Worm (Caenorhabditis elegans) whole organism, mixed stage, embryonic: ENCODE data around the gene F38B2.6.
A peak's percentile ranks its signal among the peaks of the same experiment; 100 is the strongest.

Source experiments
- M03D4.4 ChIP-seq: sonication (generic microtip); optimal IDR thresholded peaks from 2 replicates; lab custom pipeline; 2017; ENCODE audit warnings: mild to moderate bottlenecking, missing genetic modification characterization, missing compliant biosample characterization
- bed-3 ChIP-seq: fragments of 200-800 bp; sonication (Bioruptor generic); optimal IDR thresholded peaks from 3 replicates; lab custom pipeline; 2018; ENCODE audit warnings: mild to moderate bottlenecking, missing genetic modification characterization, moderate library complexity, missing compliant biosample characterization
- blmp-1 ChIP-seq: fragments of 150-350 bp; optimal IDR thresholded peaks from 2 replicates; lab custom pipeline; 2014; ENCODE audit warnings: missing biosample characterization, missing genetic modification characterization
- ceh-39 ChIP-seq: fragments of 150-350 bp; optimal IDR thresholded peaks from 2 replicates; lab custom pipeline; 2014; ENCODE audit warnings: missing biosample characterization, missing genetic modification characterization
- ceh-83 ChIP-seq: fragments of 200-800 bp; sonication (Bioruptor generic); optimal IDR thresholded peaks from 2 replicates; lab custom pipeline; 2018; ENCODE audit warnings: mild to moderate bottlenecking, missing genetic modification characterization, missing compliant biosample characterization
- ces-1 ChIP-seq: fragments of 150-350 bp; optimal IDR thresholded peaks from 2 replicates; lab custom pipeline; 2014; ENCODE audit warnings: missing biosample characterization, missing genetic modification reagents, missing genetic modification characterization
- cnd-1 ChIP-seq: fragments of 200-800 bp; sonication (Bioruptor generic); optimal IDR thresholded peaks from 2 replicates; lab custom pipeline; 2018; ENCODE audit warnings: mild to moderate bottlenecking, missing genetic modification characterization, missing compliant biosample characterization
- drap-1 ChIP-seq: fragments of 200-800 bp; sonication (Bioruptor generic); optimal IDR thresholded peaks from 3 replicates; lab custom pipeline; 2018; ENCODE audit warnings: mild to moderate bottlenecking, missing genetic modification characterization, missing compliant biosample characterization
- elt-1 ChIP-seq: sonication (generic microtip); optimal IDR thresholded peaks from 2 replicates; lab custom pipeline; 2017; ENCODE audit warnings: missing genetic modification characterization, mild to moderate bottlenecking, missing compliant biosample characterization, antibody characterized with exemption, moderate library complexity, borderline replicate concordance; ENCODE audit not compliant: insufficient read depth
- elt-3 ChIP-seq: fragments of 150-350 bp; optimal IDR thresholded peaks from 2 replicates; lab custom pipeline; 2014; ENCODE audit warnings: missing biosample characterization, missing genetic modification characterization
- flh-1 ChIP-seq: fragments of 200-800 bp; sonication (Bioruptor generic); optimal IDR thresholded peaks from 2 replicates; lab custom pipeline; 2018; ENCODE audit warnings: mild to moderate bottlenecking, missing genetic modification characterization, moderate library complexity, missing compliant biosample characterization
- ham-2 ChIP-seq: fragments of 200-800 bp; sonication (Bioruptor generic); optimal IDR thresholded peaks from 2 replicates; lab custom pipeline; 2018; ENCODE audit warnings: mild to moderate bottlenecking, missing genetic modification characterization, missing compliant biosample characterization
- lin-13 ChIP-seq: fragments of 150-350 bp; optimal IDR thresholded peaks from 2 replicates; lab custom pipeline; 2014; ENCODE audit warnings: missing biosample characterization, missing genetic modification characterization
- lin-32 ChIP-seq: fragments of 200-800 bp; sonication (Bioruptor generic); optimal IDR thresholded peaks from 2 replicates; lab custom pipeline; 2018; ENCODE audit warnings: mild to moderate bottlenecking, missing genetic modification characterization, missing compliant biosample characterization
- lsy-2 ChIP-seq: fragments of 150-350 bp; optimal IDR thresholded peaks from 2 replicates; lab custom pipeline; 2014; ENCODE audit warnings: missing biosample characterization, missing genetic modification characterization
- mab-5 ChIP-seq: fragments of 150-350 bp; optimal IDR thresholded peaks from 2 replicates; lab custom pipeline; 2014; ENCODE audit warnings: missing biosample characterization, missing genetic modification characterization
- mep-1 ChIP-seq: fragments of 150-350 bp; optimal IDR thresholded peaks from 2 replicates; lab custom pipeline; 2017; ENCODE audit warnings: missing biosample characterization, missing genetic modification reagents, missing genetic modification characterization, inconsistent platforms
- mls-2 ChIP-seq: sonication (generic microtip); optimal IDR thresholded peaks from 2 replicates; lab custom pipeline; 2016; ENCODE audit warnings: mild to moderate bottlenecking, missing genetic modification characterization, moderate library complexity, missing compliant biosample characterization
- nhr-12 ChIP-seq: fragments of 150-350 bp; optimal IDR thresholded peaks from 2 replicates; lab custom pipeline; 2014; ENCODE audit warnings: missing biosample characterization, missing genetic modification characterization
- nhr-237 ChIP-seq: fragments of 150-350 bp; optimal IDR thresholded peaks from 2 replicates; lab custom pipeline; 2014; ENCODE audit warnings: missing biosample characterization, missing genetic modification characterization
- nhr-28 ChIP-seq: fragments of 150-350 bp; optimal IDR thresholded peaks from 2 replicates; lab custom pipeline; 2014; ENCODE audit warnings: missing biosample characterization, missing genetic modification characterization
- nhr-76 ChIP-seq: sonication (generic microtip); optimal IDR thresholded peaks from 2 replicates; lab custom pipeline; 2017; ENCODE audit warnings: missing biosample characterization, missing genetic modification characterization
- pha-4 ChIP-seq: fragments of 150-350 bp; optimal IDR thresholded peaks from 2 replicates; lab custom pipeline; 2018; ENCODE audit warnings: missing biosample characterization, missing genetic modification reagents, missing genetic modification characterization
- sem-2 ChIP-seq: fragments of 200-800 bp; sonication (Bioruptor generic); optimal IDR thresholded peaks from 2 replicates; lab custom pipeline; 2018; ENCODE audit warnings: mild to moderate bottlenecking, missing genetic modification characterization, missing compliant biosample characterization
- snpc-4 ChIP-seq: fragments of 150-350 bp; optimal IDR thresholded peaks from 2 replicates; lab custom pipeline; 2014; ENCODE audit warnings: missing biosample characterization, missing genetic modification characterization
- sptf-1 ChIP-seq: sonication (generic microtip); optimal IDR thresholded peaks from 2 replicates; lab custom pipeline; 2017; ENCODE audit warnings: mild to moderate bottlenecking, missing genetic modification characterization, moderate library complexity, missing compliant biosample characterization
- unc-39 ChIP-seq: fragments of 150-350 bp; optimal IDR thresholded peaks from 2 replicates; lab custom pipeline; 2014; ENCODE audit warnings: missing biosample characterization, missing genetic modification characterization
- unc-62 ChIP-seq: fragments of 150-350 bp; optimal IDR thresholded peaks from 2 replicates; lab custom pipeline; 2014; ENCODE audit warnings: missing biosample characterization, missing genetic modification reagents, missing genetic modification characterization
- ztf-11 ChIP-seq: fragments of 150-350 bp; optimal IDR thresholded peaks from 2 replicates; lab custom pipeline; 2014; ENCODE audit warnings: missing biosample characterization, missing genetic modification characterization

Gene F38B2.6

DNA sequence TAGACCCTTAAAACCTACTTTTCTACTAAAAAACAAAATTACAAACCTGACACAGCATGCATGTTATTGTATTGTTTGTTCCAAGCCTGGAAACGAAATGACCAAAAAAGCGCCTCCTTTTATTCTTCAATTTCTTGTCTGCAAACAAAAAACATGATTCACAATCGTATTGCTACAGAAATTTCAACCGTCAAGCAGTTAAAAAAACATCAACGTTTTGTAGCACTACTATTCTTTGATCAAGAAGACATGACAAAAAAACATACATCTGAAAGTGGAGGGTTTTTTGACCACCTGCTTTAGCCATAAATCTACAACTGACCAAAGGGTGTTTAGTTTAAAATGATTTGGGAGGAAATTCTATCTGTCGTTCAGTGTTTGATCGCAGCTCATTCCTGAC is at the start of gene F38B2.6:
TSS of gene F38B2.6 (minus strand) at position 101 of the 400 bp plus-strand sequence.
- no peak for TF ChIP-seq ces-1 (GFP tag; lab: Kevin White, UChicago)
- TF ChIP-seq cnd-1 (tag; lab: Kevin White, UChicago): no peak
- TF ChIP-seq elt-1: no peak
- no peak for TF ChIP-seq nhr-237 (tag; lab: Kevin White, UChicago)
- TF ChIP-seq mls-2 (tag; lab: Kevin White, UChicago): no peak

ce11 chrX:11329424-11329823 is 48.4 kb upstream of the F38B2.6 start, which contains the start of gene npr-9:
TSS of gene npr-9 (plus strand) at chrX:11329724.
- TF ChIP-seq lsy-2 (tag; lab: Kevin White, UChicago) (no peak), bed-3 (GFP tag; lab: Kevin White, UChicago) (no peak), ces-1 (GFP tag; lab: Kevin White, UChicago) (no peak), sptf-1 (tag; lab: Kevin White, UChicago) (no peak), elt-3 (tag; lab: Kevin White, UChicago) (no peak)
- TF ChIP-seq, all 35 proteins: peak for 0

ce11 chrX:11328710-11329109 is 47.7 kb upstream of the F38B2.6 start:
- TF ChIP-seq ces-1 (GFP tag; lab: Kevin White, UChicago) (peak; percentile 90), elt-3 (tag; lab: Kevin White, UChicago) (no peak)

- no peak for TF ChIP-seq ztf-11 (tag; lab: Kevin White, UChicago)
- no peak for TF ChIP-seq cnd-1 (tag; lab: Kevin White, UChicago)
- no peak for TF ChIP-seq ceh-39 (tag; lab: Kevin White, UChicago)
- TF ChIP-seq ceh-83: no peak
- no peak for TF ChIP-seq lin-32 (GFP tag; lab: Kevin White, UChicago)
- no peak for TF ChIP-seq unc-62
- TF ChIP-seq elt-1: no peak
- TF ChIP-seq snpc-4 (tag; lab: Kevin White, UChicago): no peak
- TF ChIP-seq flh-1 (GFP tag; lab: Kevin White, UChicago): no peak
- TF ChIP-seq ham-2 (GFP tag; lab: Kevin White, UChicago): no peak
- TF ChIP-seq lin-13 (tag; lab: Kevin White, UChicago): no peak
- TF ChIP-seq blmp-1 (tag; lab: Kevin White, UChicago): no peak
- TF ChIP-seq lsy-2 (tag; lab: Kevin White, UChicago): no peak
- TF ChIP-seq sem-2 (GFP tag; lab: Kevin White, UChicago): no peak
- TF ChIP-seq pha-4 (tag; lab: Kevin White, UChicago): no peak
- no peak for TF ChIP-seq mls-2 (tag; lab: Kevin White, UChicago)
- TF ChIP-seq unc-39: no peak
These were observed 45.8 kb upstream of the F38B2.6 start, which contains the start of gene ZK455.5 for ce11 chrX:11326827-11327226. TSS of gene ZK455.5 (minus strand) at chrX:11326927.

DNA sequence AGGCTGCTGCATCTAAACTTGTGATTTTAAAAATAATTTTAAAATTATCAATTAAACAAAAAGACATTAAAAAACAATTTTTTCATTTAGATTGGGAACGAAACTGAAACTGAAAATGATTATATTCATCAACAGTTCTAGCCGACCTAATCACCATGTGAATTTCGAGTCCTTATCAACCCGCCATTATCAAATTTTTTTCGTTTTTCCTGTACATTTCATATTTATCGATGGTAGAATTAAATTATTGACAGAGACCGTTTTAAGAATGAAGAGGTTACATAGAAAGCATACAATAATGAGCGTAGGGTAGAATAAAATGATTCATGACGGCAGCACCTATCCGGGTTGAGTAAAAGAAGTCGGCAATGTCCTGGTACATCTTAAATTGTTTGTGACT is 43.2 kb upstream of the F38B2.6 start, which contains the start of gene asm-2:
TSS of gene asm-2 (minus strand) at position 12 of the 400 bp plus-strand sequence.
- TF ChIP-seq blmp-1 (tag; lab: Kevin White, UChicago) (no peak), unc-39 (no peak), nhr-28 (tag; lab: Kevin White, UChicago) (no peak), mls-2 (tag; lab: Kevin White, UChicago) (no peak), unc-62 (no peak), bed-3 (GFP tag; lab: Kevin White, UChicago) (no peak), ztf-11 (tag; lab: Kevin White, UChicago) (no peak), snpc-4 (tag; lab: Kevin White, UChicago) (no peak), mep-1 (tag; lab: Kevin White, UChicago) (no peak), lin-32 (GFP tag; lab: Kevin White, UChicago) (no peak), drap-1 (GFP tag; lab: Kevin White, UChicago) (no peak), nhr-76 (no peak), elt-3 (tag; lab: Kevin White, UChicago) (no peak), ces-1 (GFP tag; lab: Kevin White, UChicago) (no peak), lsy-2 (tag; lab: Kevin White, UChicago) (no peak), cnd-1 (tag; lab: Kevin White, UChicago) (no peak), nhr-12 (tag; lab: Kevin White, UChicago) (no peak), sem-2 (GFP tag; lab: Kevin White, UChicago) (no peak), mab-5 (no peak), pha-4 (tag; lab: Kevin White, UChicago) (no peak)

- TF ChIP-seq elt-3 (tag; lab: Kevin White, UChicago) (no peak), drap-1 (GFP tag; lab: Kevin White, UChicago) (no peak), ceh-39 (tag; lab: Kevin White, UChicago) (no peak), sptf-1 (tag; lab: Kevin White, UChicago) (no peak), lin-32 (GFP tag; lab: Kevin White, UChicago) (no peak), pha-4 (tag; lab: Kevin White, UChicago) (no peak), flh-1 (GFP tag; lab: Kevin White, UChicago) (no peak), mab-5 (no peak), mep-1 (tag; lab: Kevin White, UChicago) (no peak), unc-62 (no peak), elt-1 (no peak), M03D4.4 (tag; lab: Kevin White, UChicago) (no peak), ztf-11 (tag; lab: Kevin White, UChicago) (no peak), nhr-12 (tag; lab: Kevin White, UChicago) (no peak), bed-3 (GFP tag; lab: Kevin White, UChicago) (no peak), mls-2 (tag; lab: Kevin White, UChicago) (no peak), ces-1 (GFP tag; lab: Kevin White, UChicago) (no peak), nhr-76 (no peak), nhr-237 (tag; lab: Kevin White, UChicago) (no peak)
These were observed 42.2 kb upstream of the F38B2.6 start for ce11 chrX:11323225-11323624.
